Worm (Caenorhabditis elegans): ENCODE results near the gene ugt-1.

ugt-1 gene

ce11 chrV:10371177-10371576 is 24.3 kb upstream of the ugt-1 start:
- TF ChIP-seq ceh-14 (tag; optimal IDR thresholded peaks at IDR 0.05), result no peak
- no peak for TF ChIP-seq npax-4 (tag; optimal IDR thresholded peaks at IDR 0.05)
- TF ChIP-seq ceh-48 (tag; optimal IDR thresholded peaks at IDR 0.05), result no peak
- TF ChIP-seq K09A11.1 (tag; optimal IDR thresholded peaks at IDR 0.05; ENCODE audit: insufficient read depth), result no peak
- TF ChIP-seq hlh-13 (GFP tag; optimal IDR thresholded peaks at IDR 0.05), result no peak
- TF ChIP-seq rnt-1 (tag; optimal IDR thresholded peaks at IDR 0.05), result no peak
- TF ChIP-seq hlh-30 (tag; optimal IDR thresholded peaks at IDR 0.05; ENCODE audit: insufficient read depth), result no peak
- TF ChIP-seq sdc-2 (tag; optimal IDR thresholded peaks at IDR 0.05), result no peak
- no peak for TF ChIP-seq pat-9 (tag; optimal IDR thresholded peaks at IDR 0.05)
- no peak for TF ChIP-seq ceh-2 (tag; optimal IDR thresholded peaks at IDR 0.05)
- TF ChIP-seq ceh-31 (tag; optimal IDR thresholded peaks at IDR 0.05), result no peak
- no peak for TF ChIP-seq hlh-8 (tag; optimal IDR thresholded peaks at IDR 0.05)
- no peak for TF ChIP-seq nfya-1 (tag; optimal IDR thresholded peaks at IDR 0.05)
- TF ChIP-seq nhr-11 (tag; optimal IDR thresholded peaks at IDR 0.05), result no peak
- TF ChIP-seq sox-2 (GFP tag; IDR thresholded peaks at IDR 0.05), result no peak

- TF ChIP-seq ceh-6 (GFP tag; optimal IDR thresholded peaks at IDR 0.05) (no peak), madf-2 (tag; optimal IDR thresholded peaks at IDR 0.05) (no peak), syd-9 (tag; optimal IDR thresholded peaks at IDR 0.05) (no peak), eyg-1 (tag; optimal IDR thresholded peaks at IDR 0.05) (no peak), pha-2 (tag; optimal IDR thresholded peaks at IDR 0.05) (no peak)
Observed at ce11 chrV:10371951-10372350, 23.5 kb upstream of the ugt-1 start, which contains the start of gene ugt-49. Gene ugt-49 (plus strand): TSS chrV:10372321.

ce11 chrV:10379293-10379692 is 16.2 kb upstream of the ugt-1 start, which contains the start of gene AC3.12:
Gene AC3.12 (minus strand): TSS chrV:10379393.
- TF ChIP-seq ceh-6 (GFP tag; optimal IDR thresholded peaks at IDR 0.05) (no peak), fkh-6 (tag; optimal IDR thresholded peaks at IDR 0.05) (no peak), ceh-31 (tag; optimal IDR thresholded peaks at IDR 0.05) (no peak), Y22D7AL.16 (tag; optimal IDR thresholded peaks at IDR 0.05) (no peak), pros-1 (tag; optimal IDR thresholded peaks at IDR 0.05) (no peak), hlh-13 (GFP tag; optimal IDR thresholded peaks at IDR 0.05) (no peak), gmeb-2 (tag; optimal IDR thresholded peaks at IDR 0.05) (no peak), nhr-232 (tag; optimal IDR thresholded peaks at IDR 0.05) (no peak), fax-1 (tag; optimal IDR thresholded peaks at IDR 0.05) (no peak), pax-1 (tag; optimal IDR thresholded peaks at IDR 0.05) (no peak), K09A11.1 (tag; optimal IDR thresholded peaks at IDR 0.05; ENCODE audit: insufficient read depth) (no peak), ceh-45 (GFP tag; IDR thresholded peaks at IDR 0.05) (no peak), unc-86 (tag; optimal IDR thresholded peaks at IDR 0.05) (no peak), ceh-24 (tag; optimal IDR thresholded peaks at IDR 0.05) (no peak), elt-4 (tag; optimal IDR thresholded peaks at IDR 0.05) (no peak), pha-2 (tag; optimal IDR thresholded peaks at IDR 0.05) (no peak), ceh-34 (tag; optimal IDR thresholded peaks at IDR 0.05) (no peak), C08G9.2 (tag; optimal IDR thresholded peaks at IDR 0.05) (no peak), rnt-1 (tag; optimal IDR thresholded peaks at IDR 0.05) (no peak), sox-2 (GFP tag; IDR thresholded peaks at IDR 0.05) (no peak)

ce11 chrV:10379761-10380160 is 15.7 kb upstream of the ugt-1 start:
- TF ChIP-seq ets-4 (tag; optimal IDR thresholded peaks at IDR 0.05) (no peak), nfya-1 (tag; optimal IDR thresholded peaks at IDR 0.05) (no peak), pha-4 (tag; optimal IDR thresholded peaks at IDR 0.05) (no peak), ceh-6 (GFP tag; optimal IDR thresholded peaks at IDR 0.05) (no peak), pros-1 (tag; optimal IDR thresholded peaks at IDR 0.05) (no peak)

- TF ChIP-seq pqm-1 (tag; optimal IDR thresholded peaks at IDR 0.05) (no peak), che-1 (tag; optimal IDR thresholded peaks at IDR 0.05) (no peak), ceh-30 (tag; optimal IDR thresholded peaks at IDR 0.05) (no peak), pag-3 (tag; optimal IDR thresholded peaks at IDR 0.05; ENCODE audit: borderline replicate concordance) (no peak), fkh-10 (GFP tag; optimal IDR thresholded peaks at IDR 0.05) (no peak), ceh-9 (tag; optimal IDR thresholded peaks at IDR 0.05) (no peak), unc-3 (GFP tag; conservative IDR thresholded peaks at IDR 0.05) (no peak), unc-3 (tag; optimal IDR thresholded peaks at IDR 0.05) (no peak), syd-9 (tag; optimal IDR thresholded peaks at IDR 0.05) (no peak), zip-5 (tag; optimal IDR thresholded peaks at IDR 0.05) (no peak), hlh-15 (tag; optimal IDR thresholded peaks at IDR 0.05) (no peak)
Observed at ce11 chrV:10381726-10382125, 13.7 kb upstream of the ugt-1 start, which contains the start of gene abu-1. Gene abu-1 (minus strand): TSS chrV:10381826.

Data from whole organism, late embryonic.